Fruit fly (Drosophila melanogaster) whole organism, embryonic: Measurements from ENCODE around the gene Rab9D.

Source experiments
- Antp ChIP-seq: fragments of 200-800 bp; sonication (Bioruptor generic); optimal IDR thresholded peaks from 3 replicates; lab custom pipeline; 2016; ENCODE audit warnings: missing biosample characterization, missing genetic modification characterization
- Asciz ChIP-seq: fragments of 200-800 bp; sonication (Bioruptor generic); optimal IDR thresholded peaks from 2 replicates; lab custom pipeline; 2017; ENCODE audit warnings: missing biosample characterization, mild to moderate bottlenecking, missing genetic modification characterization, missing genetic modification reagents
- Atf-2 ChIP-seq: fragments of 200-800 bp; sonication (Bioruptor generic); optimal IDR thresholded peaks from 2 replicates; lab custom pipeline; 2016; ENCODE audit warnings: missing biosample characterization, missing genetic modification characterization
- Bgb ChIP-seq: fragments of 200-800 bp; sonication (Bioruptor generic); IDR thresholded peaks from 2 replicates; pipeline ENCODE4 v1.3.6; 2022; ENCODE audit warnings: missing biosample characterization, missing genetic modification characterization; ENCODE audit not compliant: partially characterized antibody
- C15 ChIP-seq: fragments of 200-800 bp; sonication (Bioruptor generic); IDR thresholded peaks from 3 replicates; pipeline ENCODE4 v1.3.6; 2022; ENCODE audit warnings: missing biosample characterization, missing genetic modification characterization
- CG10321 ChIP-seq: fragments of 200-800 bp; sonication (Bioruptor generic); IDR thresholded peaks from 2 replicates; pipeline ENCODE4 v1.3.6; 2022; ENCODE audit warnings: missing biosample characterization, missing genetic modification characterization
- CG10366 ChIP-seq: fragments of 200-800 bp; sonication (Bioruptor generic); IDR thresholded peaks from 2 replicates; pipeline ENCODE4 v1.3.6; 2022; ENCODE audit warnings: missing biosample characterization, missing genetic modification characterization
- CG12104 ChIP-seq: fragments of 200-800 bp; sonication (Bioruptor generic); optimal IDR thresholded peaks from 3 replicates; lab custom pipeline; 2016; ENCODE audit warnings: missing biosample characterization, missing genetic modification characterization
- CG12942 ChIP-seq: fragments of 200-800 bp; sonication (Bioruptor generic); optimal IDR thresholded peaks from 3 replicates; lab custom pipeline; 2016; ENCODE audit warnings: missing biosample characterization, missing genetic modification characterization
- CG13287 ChIP-seq: fragments of 200-800 bp; sonication (Bioruptor generic); IDR thresholded peaks from 2 replicates; pipeline ENCODE4 v1.3.6; 2022; ENCODE audit warnings: missing biosample characterization, missing genetic modification characterization; ENCODE audit not compliant: partially characterized antibody
- CG14710 ChIP-seq: fragments of 200-800 bp; sonication (Bioruptor generic); optimal IDR thresholded peaks from 3 replicates; lab custom pipeline; 2019; ENCODE audit warnings: missing biosample characterization, mild to moderate bottlenecking, missing genetic modification characterization, moderate library complexity
- CG16813 ChIP-seq: fragments of 200-800 bp; sonication (Bioruptor generic); IDR thresholded peaks from 3 replicates; pipeline ENCODE4 v1.3.6; 2022; ENCODE audit warnings: missing biosample characterization, missing genetic modification characterization; ENCODE audit not compliant: partially characterized antibody
- CG17328 ChIP-seq: fragments of 200-800 bp; sonication (Bioruptor generic); IDR thresholded peaks from 2 replicates; pipeline ENCODE4 v1.3.6; 2022; ENCODE audit warnings: missing biosample characterization, missing genetic modification characterization
- CG18011 ChIP-seq: fragments of 200-800 bp; sonication (Bioruptor generic); optimal IDR thresholded peaks from 2 replicates; lab custom pipeline; 2017; ENCODE audit warnings: missing biosample characterization, missing genetic modification characterization, mild to moderate bottlenecking, moderate library complexity, missing genotype
- CG2199 ChIP-seq: fragments of 200-800 bp; sonication (Bioruptor generic); IDR thresholded peaks from 3 replicates; pipeline ENCODE4 v1.3.6; 2022; ENCODE audit warnings: missing biosample characterization, missing genetic modification characterization
- CG31441 ChIP-seq: fragments of 200-800 bp; sonication (Bioruptor generic); IDR thresholded peaks from 2 replicates; pipeline ENCODE4 v1.3.6; 2022; ENCODE audit warnings: missing biosample characterization, missing genetic modification characterization
- CG33557 ChIP-seq: fragments of 200-800 bp; sonication (Bioruptor generic); optimal IDR thresholded peaks from 2 replicates; lab custom pipeline; 2019; ENCODE audit warnings: missing biosample characterization, mild to moderate bottlenecking, missing genetic modification characterization, moderate library complexity
- CG34376 ChIP-seq: fragments of 200-800 bp; sonication (Bioruptor generic); optimal IDR thresholded peaks from 2 replicates; lab custom pipeline; 2018; ENCODE audit warnings: missing biosample characterization, mild to moderate bottlenecking, missing genetic modification characterization
- CG6689 ChIP-seq: fragments of 200-800 bp; sonication (Bioruptor generic); IDR thresholded peaks from 2 replicates; pipeline ENCODE4 v1.3.6; 2022; ENCODE audit warnings: missing biosample characterization, missing genetic modification characterization
- CG6791 ChIP-seq: fragments of 200-800 bp; sonication (Bioruptor generic); IDR thresholded peaks from 3 replicates; pipeline ENCODE4 v1.3.6; 2022; ENCODE audit warnings: missing biosample characterization, missing genetic modification characterization; ENCODE audit not compliant: partially characterized antibody
- CG7556 ChIP-seq: fragments of 200-800 bp; sonication (Bioruptor generic); optimal IDR thresholded peaks from 2 replicates; lab custom pipeline; 2017; ENCODE audit warnings: missing biosample characterization, mild to moderate bottlenecking, missing genetic modification characterization
- CG7745 ChIP-seq: fragments of 200-800 bp; sonication (Bioruptor generic); optimal IDR thresholded peaks from 2 replicates; lab custom pipeline; 2018; ENCODE audit warnings: missing biosample characterization, mild to moderate bottlenecking, missing genetic modification characterization, moderate library complexity
- CG7839 ChIP-seq: fragments of 200-800 bp; sonication (Bioruptor generic); optimal IDR thresholded peaks from 3 replicates; lab custom pipeline; 2018; ENCODE audit warnings: missing biosample characterization, mild to moderate bottlenecking, missing genetic modification characterization, moderate library complexity
- CG7987 ChIP-seq: fragments of 200-800 bp; sonication (Bioruptor generic); optimal IDR thresholded peaks from 2 replicates; lab custom pipeline; 2018; ENCODE audit warnings: missing biosample characterization, mild to moderate bottlenecking, missing genetic modification characterization, moderate library complexity
- CG8089 ChIP-seq: fragments of 200-800 bp; sonication (Bioruptor generic); optimal IDR thresholded peaks from 3 replicates; lab custom pipeline; 2016; ENCODE audit warnings: missing biosample characterization, missing genetic modification characterization
- CG8290 ChIP-seq, 3 experiments: fragments of 200-800 bp; sonication (Bioruptor generic); optimal IDR thresholded peaks; 2 replicates each; lab custom pipeline; 2016 to 2019; ENCODE audit warnings: missing biosample characterization in 3 of 3, missing genetic modification characterization in 3 of 3, mild to moderate bottlenecking in 2 of 3, moderate library complexity in 1 of 3
- CG8944 ChIP-seq: fragments of 200-800 bp; sonication (Bioruptor generic); optimal IDR thresholded peaks from 3 replicates; lab custom pipeline; 2016; ENCODE audit warnings: missing biosample characterization, missing genetic modification characterization
- Dref ChIP-seq: fragments of 200-800 bp; sonication (Bioruptor generic); IDR thresholded peaks from 2 replicates; pipeline ENCODE4 v1.3.6; 2022; ENCODE audit warnings: missing biosample characterization, missing genetic modification characterization
- E2f2 ChIP-seq: fragments of 200-800 bp; sonication (Bioruptor generic); IDR thresholded peaks from 2 replicates; pipeline ENCODE4 v1.3.6; 2022; ENCODE audit warnings: missing biosample characterization, missing genetic modification characterization
- ERR ChIP-seq: fragments of 200-800 bp; sonication (Bioruptor generic); optimal IDR thresholded peaks from 2 replicates; lab custom pipeline; 2016; ENCODE audit warnings: missing biosample characterization, missing genetic modification characterization
- Hr39 ChIP-seq: fragments of >200 bp; optimal IDR thresholded peaks from 2 replicates; lab custom pipeline; 2017
- Lpt ChIP-seq: fragments of >200 bp; optimal IDR thresholded peaks from 2 replicates; lab custom pipeline; 2018; ENCODE audit warnings: missing biosample characterization, missing genetic modification characterization
- Sox102F ChIP-seq: fragments of 200-800 bp; sonication (Bioruptor generic); optimal IDR thresholded peaks from 2 replicates; lab custom pipeline; 2018; ENCODE audit warnings: missing biosample characterization, mild to moderate bottlenecking, missing genetic modification characterization, moderate library complexity
- amos ChIP-seq: fragments of 200-800 bp; sonication (Bioruptor generic); IDR thresholded peaks from 2 replicates; pipeline ENCODE4 v1.3.6; 2022; ENCODE audit warnings: missing biosample characterization, missing genetic modification characterization; ENCODE audit not compliant: partially characterized antibody
- br ChIP-seq: fragments of >200 bp; optimal IDR thresholded peaks from 2 replicates; lab custom pipeline; 2017
- btn ChIP-seq: fragments of 200-800 bp; sonication (Bioruptor generic); optimal IDR thresholded peaks from 2 replicates; lab custom pipeline; 2016; ENCODE audit warnings: missing biosample characterization, missing genetic modification characterization
- chm ChIP-seq: fragments of 200-800 bp; sonication (Bioruptor generic); IDR thresholded peaks from 2 replicates; pipeline ENCODE4 v1.3.6; 2022; ENCODE audit warnings: missing biosample characterization, missing genetic modification characterization
- gce ChIP-seq: fragments of 200-800 bp; sonication (Bioruptor generic); IDR thresholded peaks from 3 replicates; pipeline ENCODE4 v1.3.6; 2022; ENCODE audit warnings: missing biosample characterization, missing genetic modification characterization
- grau ChIP-seq: fragments of 200-800 bp; optimal IDR thresholded peaks from 3 replicates; lab custom pipeline; 2019; ENCODE audit warnings: missing biosample characterization, mild to moderate bottlenecking, missing genetic modification characterization, moderate library complexity
- oc ChIP-seq: fragments of 200-800 bp; sonication (Bioruptor generic); optimal IDR thresholded peaks from 2 replicates; lab custom pipeline; 2018; ENCODE audit warnings: missing biosample characterization, mild to moderate bottlenecking, missing genetic modification characterization, moderate library complexity
- odd ChIP-seq: fragments of 200-800 bp; sonication (Bioruptor generic); optimal IDR thresholded peaks from 2 replicates; lab custom pipeline; 2017; ENCODE audit warnings: missing biosample characterization, mild to moderate bottlenecking, missing genetic modification characterization
- org-1 ChIP-seq: fragments of 200-800 bp; sonication (Bioruptor generic); optimal IDR thresholded peaks from 2 replicates; lab custom pipeline; 2017; ENCODE audit warnings: missing biosample characterization, missing genetic modification characterization
- ro ChIP-seq: fragments of 200-800 bp; sonication (Bioruptor generic); IDR thresholded peaks from 2 replicates; pipeline ENCODE4 v1.3.6; 2022; ENCODE audit warnings: missing biosample characterization, missing genetic modification characterization
- run ChIP-seq: fragments of 200-800 bp; sonication (Bioruptor generic); optimal IDR thresholded peaks from 3 replicates; lab custom pipeline; 2018; ENCODE audit warnings: missing biosample characterization, mild to moderate bottlenecking, missing genetic modification characterization
- schlank ChIP-seq: fragments of 200-800 bp; sonication (Bioruptor generic); optimal IDR thresholded peaks from 2 replicates; lab custom pipeline; 2018; ENCODE audit warnings: missing biosample characterization, mild to moderate bottlenecking, missing genetic modification characterization
- shn ChIP-seq: fragments of 200-800 bp; sonication (Bioruptor generic); optimal IDR thresholded peaks from 3 replicates; lab custom pipeline; 2016; ENCODE audit warnings: missing biosample characterization, missing genetic modification characterization
- sob ChIP-seq: fragments of 200-800 bp; sonication (Bioruptor generic); IDR thresholded peaks from 2 replicates; pipeline ENCODE4 v1.3.6; 2022; ENCODE audit warnings: missing biosample characterization, missing genetic modification characterization
- sr ChIP-seq: fragments of 200-800 bp; sonication (Bioruptor generic); IDR thresholded peaks from 3 replicates; pipeline ENCODE4 v1.3.6; 2022; ENCODE audit warnings: missing biosample characterization, missing genetic modification characterization
- tx ChIP-seq: fragments of 200-800 bp; sonication (Bioruptor generic); optimal IDR thresholded peaks from 2 replicates; lab custom pipeline; 2016; ENCODE audit warnings: missing biosample characterization, missing genetic modification characterization

The Rab9D gene

dm6 chrX:10570142-10570756 lies 18.6 kb upstream of the Rab9D start (continued):
- TF ChIP-seq CG7987 (no peak), Dref (GFP tag; lab: Robert Waterston, UW) (no peak), CG12942 (GFP tag; lab: Kevin White, UChicago) (peak; percentile 16), CG18011 (GFP tag; lab: Kevin White, UChicago) (no peak), CG14710 (no peak), run (tag; lab: Kevin White, UChicago) (no peak), CG6791 (GFP tag; lab: Robert Waterston, UW) (no peak), CG10321 (GFP tag; lab: Robert Waterston, UW) (no peak), CG17328 (0 out of 2 replicates have a peak, but pooled peaks have one; percentile 23), org-1 (GFP tag; lab: Kevin White, UChicago) (peak; percentile 62), CG34376 (GFP tag; lab: Kevin White, UChicago) (no peak), grau (tag; lab: Kevin White, UChicago) (peak; percentile 50), tx (peak; percentile 12), CG7839 (peak; percentile 65), Antp (GFP tag; lab: Kevin White, UChicago) (peak; percentile 45), CG13287 (GFP tag; lab: Robert Waterston, UW) (no peak), chm (GFP tag; lab: Robert Waterston, UW) (no peak), CG16813 (no peak), odd (peak; percentile 10), schlank (tag; lab: Kevin White, UChicago) (no peak), CG8089 (GFP tag; lab: Kevin White, UChicago) (peak; percentile 30), CG8944 (peak; percentile 25), Asciz (GFP tag; lab: Kevin White, UChicago) (no peak), CG6689 (peak; percentile 59), CG2199 (GFP tag; lab: Robert Waterston, UW) (no peak), shn (GFP tag; lab: Kevin White, UChicago) (peak; percentile 14), gce (GFP tag; lab: Robert Waterston, UW) (0 out of 3 replicates have a peak, but pooled peaks have one; percentile 56), CG12104 (GFP tag; lab: Kevin White, UChicago) (no peak), CG7745 (no peak), CG31441 (GFP tag; lab: Robert Waterston, UW) (peak; percentile 59), sob (no peak), E2f2 (GFP tag; lab: Robert Waterston, UW) (peak; percentile 15; the same call in 1 of the 2 replicates), br (no peak), CG7556 (GFP tag; lab: Kevin White, UChicago) (peak; percentile 51), ro (GFP tag; lab: Robert Waterston, UW) (0 out of 2 replicates have a peak, but pooled peaks have one; percentile 12), Atf-2 (peak; percentile 41), ERR (GFP tag; lab: Kevin White, UChicago) (no peak), CG33557 (GFP tag; lab: Kevin White, UChicago) (no peak), CG10366 (GFP tag; lab: Robert Waterston, UW) (peak; percentile 55; the same call in 1 of the 2 replicates), oc (tag; lab: Kevin White, UChicago) (no peak), btn (no peak), Lpt (GFP tag; lab: Kevin White, UChicago) (no peak), sr (no peak), amos (GFP tag; lab: Robert Waterston, UW) (no peak), C15 (no peak), CG8290 (GFP tag; optimal IDR thresholded peaks at IDR 0.05; lab: Kevin White, UChicago) (no peak), CG8290 (tag; optimal IDR thresholded peaks at IDR 0.05; lab: Kevin White, UChicago) (peak in 1 of 2 experiments; percentile 77), Sox102F (GFP tag; lab: Kevin White, UChicago) (peak; percentile 80), Bgb (GFP tag; lab: Robert Waterston, UW) (no peak), Hr39 (no peak)
